Worm (Caenorhabditis elegans) whole organism, L1 larva: Measurements from ENCODE around the gene daf-10.

ENCODE experiments used
- ama-1 ChIP-seq: fragments of 150-350 bp; optimal IDR thresholded peaks from 2 replicates; lab custom pipeline; 2014
- lin-13 ChIP-seq: fragments of 150-350 bp; optimal IDR thresholded peaks from 2 replicates; lab custom pipeline; 2014; ENCODE audit warnings: missing biosample characterization, missing genetic modification reagents, missing genetic modification characterization
- nhr-28 ChIP-seq: fragments of 150-350 bp; optimal IDR thresholded peaks from 2 replicates; lab custom pipeline; 2014; ENCODE audit warnings: missing biosample characterization, missing genetic modification characterization
- skn-1 ChIP-seq: fragments of 150-350 bp; optimal IDR thresholded peaks from 2 replicates; lab custom pipeline; 2014; ENCODE audit warnings: missing biosample characterization, missing genetic modification characterization
- sox-4 ChIP-seq: sonication (generic microtip); optimal IDR thresholded peaks from 2 replicates; lab custom pipeline; 2016; ENCODE audit warnings: missing genetic modification characterization, missing compliant biosample characterization
- sptf-1 ChIP-seq: fragments of 150-350 bp; optimal IDR thresholded peaks from 2 replicates; lab custom pipeline; 2014; ENCODE audit warnings: missing biosample characterization, missing genetic modification characterization
- unc-62 ChIP-seq: fragments of 150-350 bp; optimal IDR thresholded peaks from 2 replicates; lab custom pipeline; 2014; ENCODE audit warnings: missing biosample characterization, missing genetic modification reagents, missing genetic modification characterization

ce11 chrIV:9088294-9088693 is 57.7 kb downstream of the daf-10 start, which contains the start of gene msa-1:
- TF ChIP-seq sptf-1 (tag; lab: Kevin White, UChicago) (no peak), skn-1 (no peak), nhr-28 (tag; lab: Kevin White, UChicago) (no peak), unc-62 (GFP tag; lab: Kevin White, UChicago) (no peak), lin-13 (GFP tag; lab: Kevin White, UChicago) (no peak), sox-4 (tag; lab: Kevin White, UChicago) (no peak), ama-1 (lab: Kevin White, UChicago) (peak; percentile 33)
